Fruit fly (Drosophila melanogaster) S2 (cell line): ENCODE results near the gene CG44037.

Experiments
- CG8478 ChIP-seq: fragments of >200 bp; optimal IDR thresholded peaks from 2 replicates; lab custom pipeline; 2018
- CTCF ChIP-seq, 2 experiments: fragments of >200 bp; optimal IDR thresholded peaks; 2 replicates each; lab custom pipeline; 2018

Gene CG44037

dm6 chr3R:12258437-12258836, at the start of gene CG44037, which contains the start of gene svp:
CG44037 (plus strand) TSS chr3R:12258737.
svp (plus strand) TSS chr3R:12258737.
- TF ChIP-seq CG8478: no peak
- no peak for TF ChIP-seq CTCF (optimal IDR thresholded peaks at IDR 0.05; lab: Kevin White, UChicago)

- TF ChIP-seq CTCF (optimal IDR thresholded peaks at IDR 0.05; lab: Kevin White, UChicago) (no peak), CG8478 (no peak)
Observed at dm6 chr3R:12210260-12210659, 48.3 kb upstream of the CG44037 start, which contains the start of gene CG4830. CG4830 (minus strand) TSS chr3R:12210360.

- TF ChIP-seq CG8478 (no peak), CTCF (optimal IDR thresholded peaks at IDR 0.05; lab: Kevin White, UChicago) (no peak)
Observed at dm6 chr3R:12211552-12211951, 47.0 kb upstream of the CG44037 start.

dm6 chr3R:12214201-12214600, 44.3 kb upstream of the CG44037 start, which contains the start of gene CG14742:
CG14742 (plus strand) TSS chr3R:12214501.
- TF ChIP-seq CG8478 (no peak), CTCF (optimal IDR thresholded peaks at IDR 0.05; lab: Kevin White, UChicago) (no peak)

dm6 chr3R:12219497-12219896, 39.0 kb upstream of the CG44037 start, which contains the start of gene Cog1:
Cog1 (minus strand) TSS chr3R:12219686.
- TF ChIP-seq CG8478 (no peak), CTCF (optimal IDR thresholded peaks at IDR 0.05; lab: Kevin White, UChicago) (no peak)

- no peak for TF ChIP-seq CG8478
- no peak for TF ChIP-seq CTCF (optimal IDR thresholded peaks at IDR 0.05; lab: Kevin White, UChicago)
Observed at dm6 chr3R:12221366-12221916, 37.1 kb upstream of the CG44037 start, which contains the start of gene CG4860. CG4860 (minus strand) TSS chr3R:12221464.

dm6 chr3R:12222093-12222492, 36.4 kb upstream of the CG44037 start, which contains the start of gene Rsbp15:
Rsbp15 (plus strand) TSS chr3R:12222387.
- TF ChIP-seq CG8478 (no peak), CTCF (optimal IDR thresholded peaks at IDR 0.05; lab: Kevin White, UChicago) (peak; percentile 86 to 91)

dm6 chr3R:12224919-12225318, 33.6 kb upstream of the CG44037 start, which contains the start of gene CG17404:
CG17404 (minus strand) TSS chr3R:12225019.
- no peak for TF ChIP-seq CTCF (optimal IDR thresholded peaks at IDR 0.05; lab: Kevin White, UChicago)
- no peak for TF ChIP-seq CG8478

- TF ChIP-seq CTCF (optimal IDR thresholded peaks at IDR 0.05; lab: Kevin White, UChicago): no peak
Observed at dm6 chr3R:12226239-12226638, 32.3 kb upstream of the CG44037 start, which contains the start of gene CG12256. CG12256 (minus strand) TSS chr3R:12226339.

- no peak for TF ChIP-seq CTCF (optimal IDR thresholded peaks at IDR 0.05; lab: Kevin White, UChicago)
- TF ChIP-seq CG8478: no peak
Observed at dm6 chr3R:12229113-12229512, 29.4 kb upstream of the CG44037 start, which contains the start of gene CG3916. CG3916 (plus strand) TSS chr3R:12229413.

- TF ChIP-seq CTCF (optimal IDR thresholded peaks at IDR 0.05; lab: Kevin White, UChicago) (no peak), CG8478 (no peak)
Observed at dm6 chr3R:12232629-12233028, 25.9 kb upstream of the CG44037 start, which contains the start of gene Pglym87. Pglym87 (minus strand) TSS chr3R:12232729.

- no peak for TF ChIP-seq CG8478
- no peak for TF ChIP-seq CTCF (optimal IDR thresholded peaks at IDR 0.05; lab: Kevin White, UChicago)
Observed at dm6 chr3R:12234584-12234983, 24.0 kb upstream of the CG44037 start, which contains the start of gene Cyp313a5. Cyp313a5 (minus strand) TSS chr3R:12234684.

- no peak for TF ChIP-seq CTCF (optimal IDR thresholded peaks at IDR 0.05; lab: Kevin White, UChicago)
- no peak for TF ChIP-seq CG8478
Observed at dm6 chr3R:12236804-12237203, 21.7 kb upstream of the CG44037 start, which contains the start of gene Cyp313a2. Cyp313a2 (minus strand) TSS chr3R:12236904.

dm6 chr3R:12239166-12239565, 19.4 kb upstream of the CG44037 start, which contains the start of gene Cyp313a3:
Cyp313a3 (minus strand) TSS chr3R:12239266.
- TF ChIP-seq CTCF (optimal IDR thresholded peaks at IDR 0.05; lab: Kevin White, UChicago): no peak
- no peak for TF ChIP-seq CG8478

dm6 chr3R:12244468-12245060, 14.0 kb upstream of the CG44037 start:
- TF ChIP-seq CTCF (optimal IDR thresholded peaks at IDR 0.05; lab: Kevin White, UChicago) (no peak), CG8478 (no peak)

- TF ChIP-seq CTCF (optimal IDR thresholded peaks at IDR 0.05; lab: Kevin White, UChicago): peak in 1 of 2 experiments; percentile 2
- TF ChIP-seq CG8478: no peak
Observed at dm6 chr3R:12248243-12248642, 10.3 kb upstream of the CG44037 start.
